Worm (Caenorhabditis elegans) whole organism, L3 larva: ENCODE measurements around the gene Y38F2AR.12.

Experiments
- ceh-16 ChIP-seq: sonication (generic microtip); optimal IDR thresholded peaks from 2 replicates; lab custom pipeline; 2017; ENCODE audit warnings: missing biosample characterization, missing genetic modification characterization
- daf-12 ChIP-seq: fragments of 150-350 bp; optimal IDR thresholded peaks from 2 replicates; lab custom pipeline; 2014; ENCODE audit warnings: missing biosample characterization, missing genetic modification reagents, missing genetic modification characterization
- elt-3 ChIP-seq, 3 experiments: fragments of 150-350 bp in 1 of 3; sonication (generic microtip) in 2 of 3; optimal IDR thresholded peaks; 2 replicates in 2 of 3; 4 replicates in 1 of 3; lab custom pipeline; 2014 to 2017; ENCODE audit warnings: missing biosample characterization in 3 of 3, missing genetic modification characterization in 3 of 3
- jun-1 ChIP-seq: fragments of 150-350 bp; optimal IDR thresholded peaks from 2 replicates; lab custom pipeline; 2014; ENCODE audit warnings: missing biosample characterization, missing genetic modification reagents, missing genetic modification characterization
- lin-15B ChIP-seq: fragments of 150-350 bp; optimal IDR thresholded peaks from 2 replicates; lab custom pipeline; 2014; ENCODE audit warnings: missing biosample characterization, missing genetic modification characterization
- nfya-1 ChIP-seq: sonication (generic microtip); optimal IDR thresholded peaks from 2 replicates; lab custom pipeline; 2017; ENCODE audit warnings: missing genetic modification characterization, mild to moderate bottlenecking, missing compliant biosample characterization, antibody characterized with exemption, moderate library complexity; ENCODE audit not compliant: insufficient read depth
- nhr-12 ChIP-seq: fragments of 150-350 bp; optimal IDR thresholded peaks from 2 replicates; lab custom pipeline; 2014; ENCODE audit warnings: missing biosample characterization, missing genetic modification characterization
- nhr-25 ChIP-seq: sonication (generic microtip); optimal IDR thresholded peaks from 2 replicates; lab custom pipeline; 2017; ENCODE audit warnings: missing biosample characterization, missing genetic modification characterization
- sea-2 ChIP-seq: fragments of 150-350 bp; sonication (generic microtip); optimal IDR thresholded peaks from 4 replicates; lab custom pipeline; 2014; ENCODE audit warnings: missing biosample characterization, missing genetic modification reagents, missing genetic modification characterization
- unc-39 ChIP-seq: sonication (generic microtip); optimal IDR thresholded peaks from 4 replicates; lab custom pipeline; 2017; ENCODE audit warnings: missing biosample characterization, missing genetic modification characterization
- zag-1 ChIP-seq: fragments of 150-350 bp; optimal IDR thresholded peaks from 2 replicates; lab custom pipeline; 2014; ENCODE audit warnings: missing biosample characterization, missing genetic modification characterization
- ztf-11 ChIP-seq: fragments of 150-350 bp; optimal IDR thresholded peaks from 2 replicates; lab custom pipeline; 2014; ENCODE audit warnings: missing biosample characterization, missing genetic modification characterization

DNA sequence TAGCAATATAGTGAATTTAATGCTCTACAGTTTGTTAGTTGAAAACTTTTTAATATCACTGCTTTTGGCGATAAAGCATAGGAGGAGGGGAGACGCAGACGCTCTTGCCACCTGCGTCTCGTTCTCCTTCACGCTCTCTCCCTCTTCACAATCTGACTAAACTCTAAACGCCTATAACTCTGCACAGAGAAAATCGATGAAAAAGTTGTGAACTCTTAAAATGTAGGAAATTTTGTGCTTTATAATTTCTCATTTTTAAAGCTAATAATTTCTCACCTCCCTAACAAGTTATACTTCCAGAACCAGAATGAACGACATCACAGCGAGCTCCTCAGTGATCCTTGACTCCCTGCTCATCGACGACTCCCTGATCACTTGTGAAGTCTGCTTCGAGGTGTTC lies 20.5 kb upstream of the Y38F2AR.12 start, which contains the start of gene C45G7.4:
- TF ChIP-seq zag-1 (no peak), lin-15B (tag; lab: Kevin White, UChicago) (no peak), ceh-16 (tag; lab: Kevin White, UChicago) (no peak), daf-12 (tag; lab: Kevin White, UChicago) (no peak), sea-2 (GFP tag; lab: Kevin White, UChicago) (no peak), ztf-11 (tag; lab: Kevin White, UChicago) (no peak), jun-1 (tag; lab: Kevin White, UChicago) (no peak), elt-3 (tag; optimal IDR thresholded peaks at IDR 0.05; lab: Kevin White, UChicago) (no peak), unc-39 (tag; lab: Kevin White, UChicago) (no peak), nhr-25 (no peak), nfya-1 (tag; lab: Kevin White, UChicago) (no peak), nhr-12 (tag; lab: Kevin White, UChicago) (no peak)
